Worm (Caenorhabditis elegans) whole organism, young adult: ENCODE measurements around the gene mboa-2.

Experiments
- B0035.1 ChIP-seq: sonication (generic microtip); optimal IDR thresholded peaks from 2 replicates; lab custom pipeline; 2016; ENCODE audit warnings: missing genetic modification characterization, mild to moderate bottlenecking, missing compliant biosample characterization, missing genotype, missing genetic modification reagents
- B0261.1 ChIP-seq: sonication (generic microtip); optimal IDR thresholded peaks from 2 replicates; lab custom pipeline; 2016; ENCODE audit warnings: mild to moderate bottlenecking, missing genetic modification characterization, moderate library complexity, missing compliant biosample characterization
- B0336.3 ChIP-seq: fragments of 200-800 bp; sonication (Bioruptor generic); IDR thresholded peaks from 2 replicates; pipeline ENCODE4 v1.3.6; 2022; ENCODE audit warnings: missing genetic modification characterization, missing compliant biosample characterization
- C17E4.6 ChIP-seq: fragments of 200-800 bp; sonication (Bioruptor generic); IDR thresholded peaks from 2 replicates; pipeline ENCODE4 v1.3.6; 2022; ENCODE audit warnings: missing genetic modification reagents, missing genetic modification characterization, missing compliant biosample characterization
- F22D6.2 ChIP-seq: sonication (generic microtip); optimal IDR thresholded peaks from 2 replicates; lab custom pipeline; 2016; ENCODE audit warnings: mild to moderate bottlenecking, missing genetic modification characterization, missing compliant biosample characterization
- F33H1.4 ChIP-seq: fragments of 200-800 bp; sonication (Bioruptor generic); IDR thresholded peaks from 2 replicates; pipeline ENCODE4 v1.3.6; 2022; ENCODE audit warnings: missing genetic modification reagents, missing genetic modification characterization, missing compliant biosample characterization
- F49E8.2 ChIP-seq: sonication (generic microtip); optimal IDR thresholded peaks from 3 replicates; lab custom pipeline; 2017; ENCODE audit warnings: missing genetic modification characterization, mild to moderate bottlenecking, missing compliant biosample characterization, antibody characterized with exemption, moderate library complexity; ENCODE audit not compliant: insufficient read depth
- F52B5.7 ChIP-seq: sonication (generic microtip); optimal IDR thresholded peaks from 2 replicates; lab custom pipeline; 2016; ENCODE audit warnings: mild to moderate bottlenecking, missing genetic modification characterization, missing compliant biosample characterization
- K12H6.12 ChIP-seq: fragments of 200-800 bp; sonication (Bioruptor generic); optimal IDR thresholded peaks from 2 replicates; lab custom pipeline; 2018; ENCODE audit warnings: mild to moderate bottlenecking, missing genetic modification characterization, missing compliant biosample characterization
- T07F8.4 ChIP-seq: sonication (generic microtip); optimal IDR thresholded peaks from 2 replicates; lab custom pipeline; 2016; ENCODE audit warnings: mild to moderate bottlenecking, missing genetic modification characterization, moderate library complexity, missing compliant biosample characterization
- T26A5.8 ChIP-seq: sonication (generic microtip); optimal IDR thresholded peaks from 2 replicates; lab custom pipeline; 2016; ENCODE audit warnings: missing genetic modification characterization, missing compliant biosample characterization
- Y79H2A.3 ChIP-seq: fragments of 200-800 bp; sonication (Bioruptor generic); conservative IDR thresholded peaks from 2 replicates; pipeline ENCODE4 v1.3.6; 2022; ENCODE audit warnings: missing genetic modification reagents, missing genetic modification characterization, missing compliant biosample characterization
- ama-1 ChIP-seq, 3 experiments: fragments of 150-350 bp in 1 of 3; sonication (generic microtip) in 2 of 3; optimal IDR thresholded peaks; 2 replicates each; lab custom pipeline; 2014 to 2018; ENCODE audit warnings: missing biosample characterization in 2 of 3, missing genetic modification characterization in 2 of 3, missing genetic modification reagents in 2 of 3
- aptf-3 ChIP-seq: fragments of 200-800 bp; sonication (Bioruptor generic); IDR thresholded peaks from 2 replicates; pipeline ENCODE4 v1.3.6; 2022; ENCODE audit warnings: missing genetic modification characterization, missing compliant biosample characterization
- attf-3 ChIP-seq: fragments of 200-800 bp; sonication (Bioruptor generic); conservative IDR thresholded peaks from 2 replicates; pipeline ENCODE4 v1.3.6; 2022; ENCODE audit warnings: missing genetic modification reagents, missing genetic modification characterization, missing compliant biosample characterization
- bed-2 ChIP-seq: fragments of 200-800 bp; sonication (Bioruptor generic); IDR thresholded peaks from 2 replicates; pipeline ENCODE4 v1.3.6; 2022; ENCODE audit warnings: missing genetic modification reagents, missing genetic modification characterization, missing compliant biosample characterization
- cebp-1 ChIP-seq, 2 experiments: fragments of 200-800 bp in 1 of 2; sonication (Bioruptor generic) in 1 of 2; sonication (generic microtip) in 1 of 2; IDR thresholded peaks in 1 of 2; optimal IDR thresholded peaks in 1 of 2; 2 replicates each; pipeline versions ENCODE4 v1.3.6 to Lab custom; 2017 to 2022; ENCODE audit warnings: missing compliant biosample characterization in 2 of 2, missing genetic modification characterization in 2 of 2, mild to moderate bottlenecking in 1 of 2, missing genetic modification reagents in 1 of 2, moderate library complexity in 1 of 2
- ceh-100 ChIP-seq: fragments of 200-800 bp; sonication (Bioruptor generic); IDR thresholded peaks from 2 replicates; pipeline ENCODE4 v1.3.6; 2022; ENCODE audit warnings: missing genetic modification reagents, missing genetic modification characterization, missing compliant biosample characterization
- ceh-40 ChIP-seq: fragments of 200-800 bp; sonication (Bioruptor generic); IDR thresholded peaks from 2 replicates; pipeline ENCODE4 v1.3.6; 2022; ENCODE audit warnings: missing genetic modification characterization, missing compliant biosample characterization
- chd-7 ChIP-seq: sonication (generic microtip); optimal IDR thresholded peaks from 2 replicates; lab custom pipeline; 2016; ENCODE audit warnings: mild to moderate bottlenecking, missing genetic modification characterization, moderate library complexity, missing compliant biosample characterization
- die-1 ChIP-seq: sonication (generic microtip); optimal IDR thresholded peaks from 2 replicates; lab custom pipeline; 2016; ENCODE audit warnings: missing genotype, mild to moderate bottlenecking, missing genetic modification characterization, missing compliant biosample characterization
- dox-1 ChIP-seq: fragments of 200-800 bp; sonication (Bioruptor generic); IDR thresholded peaks from 2 replicates; pipeline ENCODE4 v1.3.6; 2022; ENCODE audit warnings: missing genetic modification reagents, missing genetic modification characterization, missing compliant biosample characterization
- egl-18 ChIP-seq: fragments of 200-800 bp; sonication (Bioruptor generic); IDR thresholded peaks from 2 replicates; pipeline ENCODE4 v1.3.6; 2022; ENCODE audit warnings: missing genetic modification reagents, missing genetic modification characterization, missing compliant biosample characterization
- egl-44 ChIP-seq: fragments of 200-800 bp; sonication (Bioruptor generic); IDR thresholded peaks from 2 replicates; pipeline ENCODE4 v1.3.6; 2022; ENCODE audit warnings: missing genetic modification reagents, missing genetic modification characterization, missing compliant biosample characterization
- egrh-3 ChIP-seq: fragments of 200-800 bp; sonication (Bioruptor generic); IDR thresholded peaks from 2 replicates; pipeline ENCODE4 v1.3.6; 2022; ENCODE audit warnings: missing genetic modification reagents, missing genetic modification characterization, missing compliant biosample characterization
- hlh-26 ChIP-seq: fragments of 200-800 bp; sonication (Bioruptor generic); conservative IDR thresholded peaks from 2 replicates; pipeline ENCODE4 v1.3.6; 2022; ENCODE audit warnings: missing genetic modification reagents, missing genetic modification characterization, missing compliant biosample characterization
- hmg-1.2 ChIP-seq: fragments of 200-800 bp; sonication (Bioruptor generic); IDR thresholded peaks from 2 replicates; pipeline ENCODE4 v1.3.6; 2022; ENCODE audit warnings: missing genetic modification reagents, missing genetic modification characterization, missing compliant biosample characterization
- hsf-1 ChIP-seq: fragments of 200-800 bp; sonication (Bioruptor generic); IDR thresholded peaks from 2 replicates; pipeline ENCODE4 v1.3.6; 2022; ENCODE audit warnings: missing genetic modification reagents, missing genetic modification characterization, missing compliant biosample characterization
- let-607 ChIP-seq, 2 experiments: fragments of 200-800 bp in 1 of 2; sonication (Bioruptor generic) in 1 of 2; sonication (generic microtip) in 1 of 2; optimal IDR thresholded peaks; 2 replicates each; lab custom pipeline; 2016 to 2018; ENCODE audit warnings: mild to moderate bottlenecking in 2 of 2, missing compliant biosample characterization in 2 of 2, missing genetic modification characterization in 2 of 2, moderate library complexity in 2 of 2, missing genotype in 1 of 2
- lin-35 ChIP-seq, 3 experiments: fragments of 150-350 bp in 2 of 3; sonication (generic microtip) in 1 of 3; optimal IDR thresholded peaks; 2 replicates each; lab custom pipeline; 2014 to 2018; ENCODE audit warnings: missing biosample characterization in 3 of 3, missing genetic modification characterization in 3 of 3, missing genetic modification reagents in 3 of 3
- lin-40 ChIP-seq: sonication (generic microtip); optimal IDR thresholded peaks from 2 replicates; lab custom pipeline; 2016; ENCODE audit warnings: missing genetic modification characterization, mild to moderate bottlenecking, missing compliant biosample characterization, missing genotype, missing genetic modification reagents
- madf-8 ChIP-seq: fragments of 200-800 bp; sonication (Bioruptor generic); conservative IDR thresholded peaks from 2 replicates; pipeline ENCODE4 v1.3.6; 2022; ENCODE audit warnings: missing genetic modification reagents, missing genetic modification characterization, missing compliant biosample characterization
- mel-28 ChIP-seq: sonication (generic microtip); optimal IDR thresholded peaks from 2 replicates; lab custom pipeline; 2016; ENCODE audit warnings: borderline replicate concordance, mild to moderate bottlenecking, missing genetic modification characterization, missing compliant biosample characterization
- mes-4 ChIP-seq: sonication (generic microtip); optimal IDR thresholded peaks from 2 replicates; lab custom pipeline; 2016; ENCODE audit warnings: missing genotype, missing genetic modification characterization, missing compliant biosample characterization
- mxl-1 ChIP-seq: sonication (generic microtip); optimal IDR thresholded peaks from 2 replicates; lab custom pipeline; 2016; ENCODE audit warnings: missing genetic modification characterization, missing compliant biosample characterization
- nfya-2 ChIP-seq: fragments of 200-800 bp; sonication (Bioruptor generic); IDR thresholded peaks from 2 replicates; pipeline ENCODE4 v1.3.6; 2022; ENCODE audit warnings: missing genetic modification reagents, missing genetic modification characterization, missing compliant biosample characterization
- nfyb-1 ChIP-seq: fragments of 200-800 bp; sonication (Bioruptor generic); IDR thresholded peaks from 2 replicates; pipeline ENCODE4 v1.3.6; 2022; ENCODE audit warnings: missing genetic modification reagents, missing genetic modification characterization, missing compliant biosample characterization
- nhr-120 ChIP-seq: fragments of 200-800 bp; sonication (Bioruptor generic); IDR thresholded peaks from 2 replicates; pipeline ENCODE4 v1.3.6; 2022; ENCODE audit warnings: missing genetic modification characterization, missing compliant biosample characterization
- pbrm-1 ChIP-seq: fragments of 200-800 bp; sonication (Bioruptor generic); IDR thresholded peaks from 2 replicates; pipeline ENCODE4 v1.3.6; 2022; ENCODE audit warnings: missing genetic modification reagents, missing genetic modification characterization, missing compliant biosample characterization
- sdz-38 ChIP-seq: sonication (generic microtip); optimal IDR thresholded peaks from 2 replicates; lab custom pipeline; 2016; ENCODE audit warnings: missing genotype, missing genetic modification characterization, missing compliant biosample characterization
- snpc-1.1 ChIP-seq: sonication (generic microtip); optimal IDR thresholded peaks from 2 replicates; lab custom pipeline; 2017; ENCODE audit warnings: missing genetic modification characterization, mild to moderate bottlenecking, missing compliant biosample characterization, antibody characterized with exemption, moderate library complexity, missing genotype, missing genetic modification reagents; ENCODE audit not compliant: insufficient read depth
- snpc-1.3 ChIP-seq: sonication (generic microtip); optimal IDR thresholded peaks from 2 replicates; lab custom pipeline; 2017; ENCODE audit warnings: missing genetic modification characterization, mild to moderate bottlenecking, missing compliant biosample characterization, antibody characterized with exemption, moderate library complexity, missing genotype, missing genetic modification reagents; ENCODE audit not compliant: insufficient read depth
- snpc-3.4 ChIP-seq: sonication (generic microtip); optimal IDR thresholded peaks from 2 replicates; lab custom pipeline; 2017; ENCODE audit warnings: missing genetic modification characterization, mild to moderate bottlenecking, missing compliant biosample characterization, antibody characterized with exemption, moderate library complexity, missing genotype, missing genetic modification reagents
- somi-1 ChIP-seq: fragments of 200-800 bp; sonication (Bioruptor generic); optimal IDR thresholded peaks from 2 replicates; lab custom pipeline; 2018; ENCODE audit warnings: mild to moderate bottlenecking, missing genetic modification characterization, missing compliant biosample characterization
- ztf-26 ChIP-seq: sonication (generic microtip); optimal IDR thresholded peaks from 2 replicates; lab custom pipeline; 2017; ENCODE audit warnings: missing genetic modification characterization, missing compliant biosample characterization
- ztf-6 ChIP-seq: fragments of 200-800 bp; sonication (Bioruptor generic); IDR thresholded peaks from 2 replicates; pipeline ENCODE4 v1.3.6; 2022; ENCODE audit warnings: missing genetic modification reagents, missing genetic modification characterization, missing compliant biosample characterization

The mboa-2 gene

ce11 chrV:11076403-11076802 is 45.9 kb downstream of the mboa-2 start (continued):
- TF ChIP-seq snpc-1.3: peak; percentile 38
- TF ChIP-seq egl-44 (GFP tag; lab: Robert Waterston, UW): 0 out of 2 replicates have a peak, but pooled peaks have one; percentile 28
- peak; percentile 67 for TF ChIP-seq die-1 (tag; lab: Kevin White, UChicago)
- TF ChIP-seq let-607 (tag; optimal IDR thresholded peaks at IDR 0.05; lab: Kevin White, UChicago): peak in 1 of 2 experiments; percentile 19
- peak; percentile 24 for TF ChIP-seq B0035.1 (tag; lab: Kevin White, UChicago)
- TF ChIP-seq lin-40 (tag; lab: Kevin White, UChicago): peak; percentile 37
- no peak for TF ChIP-seq snpc-1.1 (tag; lab: Kevin White, UChicago)
- no peak for TF ChIP-seq hlh-26 (GFP tag; lab: Robert Waterston, UW)
- peak in 1 of 3 experiments; percentile 81 for TF ChIP-seq lin-35 (GFP tag; optimal IDR thresholded peaks at IDR 0.05; lab: Kevin White, UChicago)
- no peak for TF ChIP-seq egrh-3 (GFP tag; lab: Robert Waterston, UW)
- TF ChIP-seq ztf-6 (GFP tag; lab: Robert Waterston, UW): no peak
- no peak for TF ChIP-seq K12H6.12 (tag; lab: Kevin White, UChicago)
- TF ChIP-seq madf-8 (GFP tag; lab: Robert Waterston, UW): peak; percentile 9; the same call in 1 of the 2 replicates
- TF ChIP-seq bed-2 (GFP tag; lab: Robert Waterston, UW): 0 out of 2 replicates have a peak, but pooled peaks have one; percentile 48
- peak; percentile 73 for TF ChIP-seq ama-1 (optimal IDR thresholded peaks at IDR 0.05; lab: Kevin White, UChicago)
- no peak for TF ChIP-seq ama-1 (GFP tag; optimal IDR thresholded peaks at IDR 0.05; lab: Kevin White, UChicago)
- 0 out of 2 replicates have a peak, but pooled peaks have one; percentile 2 for TF ChIP-seq egl-18 (GFP tag; lab: Robert Waterston, UW)
- TF ChIP-seq F49E8.2 (tag; lab: Kevin White, UChicago): peak; percentile 96
- no peak for TF ChIP-seq ztf-26 (tag; lab: Kevin White, UChicago)
- no peak for TF ChIP-seq mes-4 (tag; lab: Kevin White, UChicago)
- peak; percentile 12 for TF ChIP-seq somi-1
- TF ChIP-seq aptf-3 (GFP tag; lab: Robert Waterston, UW): peak; percentile 90
- peak; percentile 34; the same call in 1 of the 2 replicates for TF ChIP-seq hmg-1.2
- no peak for TF ChIP-seq mel-28 (tag; lab: Kevin White, UChicago)
- no peak for TF ChIP-seq F22D6.2 (tag; lab: Kevin White, UChicago)
- TF ChIP-seq cebp-1 (GFP tag; IDR thresholded peaks at IDR 0.05; lab: Robert Waterston, UW): no peak
- TF ChIP-seq cebp-1 (tag; optimal IDR thresholded peaks at IDR 0.05; lab: Kevin White, UChicago): peak; percentile 40
- no peak for TF ChIP-seq attf-3
- peak; percentile 66 for TF ChIP-seq chd-7 (tag; lab: Kevin White, UChicago)
- TF ChIP-seq nfyb-1: peak; percentile 84
- peak; percentile 78; the same call in 1 of the 2 replicates for TF ChIP-seq nfya-2 (GFP tag; lab: Robert Waterston, UW)
- 0 out of 2 replicates have a peak, but pooled peaks have one; percentile 32 for TF ChIP-seq ceh-40 (GFP tag; lab: Robert Waterston, UW)
- TF ChIP-seq F33H1.4 (GFP tag; lab: Robert Waterston, UW): peak; percentile 24
- TF ChIP-seq dox-1: peak; percentile 65
- TF ChIP-seq snpc-3.4 (tag; lab: Kevin White, UChicago): peak; percentile 81
- TF ChIP-seq ceh-100: peak; percentile 71
- TF ChIP-seq T07F8.4 (tag; lab: Kevin White, UChicago): peak; percentile 81
- TF ChIP-seq B0261.1 (tag; lab: Kevin White, UChicago): no peak
- 0 out of 2 replicates have a peak, but pooled peaks have one; percentile 32 for TF ChIP-seq nhr-120 (GFP tag; lab: Robert Waterston, UW)
- TF ChIP-seq B0336.3: peak; percentile 93
- peak; percentile 86 for TF ChIP-seq hsf-1
- TF ChIP-seq C17E4.6 (GFP tag; lab: Robert Waterston, UW): peak; percentile 57
- peak; percentile 88 for TF ChIP-seq F52B5.7 (tag; lab: Kevin White, UChicago)
- peak; percentile 79 for TF ChIP-seq pbrm-1
- TF ChIP-seq sdz-38 (tag; lab: Kevin White, UChicago): no peak
- no peak for TF ChIP-seq mxl-1 (tag; lab: Kevin White, UChicago)
- peak; percentile 73 for TF ChIP-seq T26A5.8 (tag; lab: Kevin White, UChicago)
- 0 out of 2 replicates have a peak, but pooled peaks have one; percentile 62 for TF ChIP-seq Y79H2A.3 (GFP tag; lab: Robert Waterston, UW)
